Fruit fly (Drosophila melanogaster): ENCODE measurements around the gene Trp1.
A peak's percentile ranks its signal among the peaks of the same experiment; 100 is the strongest.

Trp1 gene

DNA sequence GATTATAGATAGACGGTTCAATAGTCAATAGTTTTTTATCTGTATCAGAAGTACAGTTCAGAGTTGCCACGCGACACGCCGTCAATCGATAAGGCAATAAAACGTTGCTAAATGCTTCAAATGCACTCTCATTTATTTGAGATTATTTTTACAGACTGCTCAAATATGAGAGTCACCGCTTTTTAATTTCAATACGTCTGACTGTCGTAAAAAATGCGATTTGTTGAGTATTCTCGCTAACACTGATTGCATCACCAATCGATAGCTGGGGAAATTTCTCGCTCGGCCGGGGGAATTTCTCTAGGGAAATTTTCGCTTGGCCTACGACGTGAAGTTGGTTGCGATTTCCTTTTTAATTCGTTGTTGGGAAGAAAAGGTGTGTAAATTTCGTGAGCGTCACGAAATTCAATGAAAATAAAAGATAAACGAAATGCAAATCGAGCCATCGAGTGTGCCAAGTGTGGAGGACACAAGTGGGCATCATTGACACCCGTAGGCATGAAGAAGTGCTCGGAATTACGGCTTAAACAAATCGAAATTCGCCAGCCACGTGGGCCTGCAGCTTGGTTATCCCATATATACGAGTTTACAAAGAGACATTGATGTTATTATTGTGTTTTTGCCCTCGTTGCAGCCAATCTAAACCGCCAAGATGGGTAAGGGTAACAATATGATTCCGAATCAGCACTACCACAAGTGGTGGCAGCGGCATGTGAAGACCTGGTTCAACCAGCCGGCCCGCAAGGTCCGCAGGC lies 42.0 kb upstream of the Trp1 start, which contains the start of the genes Dref and RpL13 (continued):
- TF ChIP-seq CG6765 (GFP tag; optimal IDR thresholded peaks at IDR 0.05) = peak; percentile 98
- peak; percentile 64 for TF ChIP-seq Bdp1 (GFP tag; optimal IDR thresholded peaks at IDR 0.05)
- TF ChIP-seq Hmr (GFP tag; optimal IDR thresholded peaks at IDR 0.05) = peak; percentile 96
- peak; percentile 52 for TF ChIP-seq esg (GFP tag; conservative IDR thresholded peaks at IDR 0.05)
- peak; percentile 59; the same call in 1 of the 2 replicates for TF ChIP-seq lmd (GFP tag; IDR thresholded peaks at IDR 0.05)
- TF ChIP-seq CG8765 (GFP tag; IDR thresholded peaks at IDR 0.05) = peak; percentile 61; the same call in 1 of the 2 replicates
- TF ChIP-seq hth (optimal IDR thresholded peaks at IDR 0.05) = no peak
- peak; percentile 85 for TF ChIP-seq CG17359 (tag; optimal IDR thresholded peaks at IDR 0.05)
- TF ChIP-seq Ets97D (GFP tag; optimal IDR thresholded peaks at IDR 0.05) = peak; percentile 99
- peak; percentile 81 for TF ChIP-seq vnd (GFP tag; IDR thresholded peaks at IDR 0.05; ENCODE audit: partially characterized antibody)
- TF ChIP-seq slou (GFP tag; optimal IDR thresholded peaks at IDR 0.05) = peak; percentile 21
- peak; percentile 87 for TF ChIP-seq CG12219 (GFP tag; optimal IDR thresholded peaks at IDR 0.05)
- peak; percentile 85; the same call in 2 of the 3 replicates for TF ChIP-seq sr (GFP tag; IDR thresholded peaks at IDR 0.05)
- peak; percentile 53 for TF ChIP-seq CG17802 (tag; optimal IDR thresholded peaks at IDR 0.05)
- TF ChIP-seq CG12071 (GFP tag; optimal IDR thresholded peaks at IDR 0.05) = peak; percentile 94
- TF ChIP-seq CG18599 (GFP tag; optimal IDR thresholded peaks at IDR 0.05) = peak; percentile 92
- TF ChIP-seq crc (GFP tag; optimal IDR thresholded peaks at IDR 0.05) = peak; percentile 80
- peak; percentile 85 for TF ChIP-seq Antp (GFP tag; optimal IDR thresholded peaks at IDR 0.05)
- peak; percentile 93 for TF ChIP-seq CG6813 (GFP tag; optimal IDR thresholded peaks at IDR 0.05)
- TF ChIP-seq Mrtf (GFP tag; IDR thresholded peaks at IDR 0.05) = peak; percentile 52; the same call in 1 of the 3 replicates
- TF ChIP-seq fd3F (GFP tag; optimal IDR thresholded peaks at IDR 0.05) = peak; percentile 74
- 0 out of 3 replicates have a peak, but pooled peaks have one; percentile 11 for TF ChIP-seq CG11560 (tag; IDR thresholded peaks at IDR 0.05)
- TF ChIP-seq CG4424 (GFP tag; optimal IDR thresholded peaks at IDR 0.05) = peak; percentile 75
- TF ChIP-seq zen (tag; optimal IDR thresholded peaks at IDR 0.05) = peak; percentile 67
- peak; percentile 90 for TF ChIP-seq sug (tag; optimal IDR thresholded peaks at IDR 0.05)
- TF ChIP-seq unpg (GFP tag; optimal IDR thresholded peaks at IDR 0.05) = peak; percentile 82
- TF ChIP-seq hkb (optimal IDR thresholded peaks at IDR 0.05) = no peak
- peak; percentile 89 for TF ChIP-seq hkb (GFP tag; IDR thresholded peaks at IDR 0.05)
- peak; percentile 86 for TF ChIP-seq CG17829 (tag; optimal IDR thresholded peaks at IDR 0.05)
- TF ChIP-seq phol (tag; optimal IDR thresholded peaks at IDR 0.05) = peak; percentile 74
- peak; percentile 96 for TF ChIP-seq dm (GFP tag; optimal IDR thresholded peaks at IDR 0.05)
- TF ChIP-seq chif (GFP tag; optimal IDR thresholded peaks at IDR 0.05) = peak; percentile 67 to 85
- TF ChIP-seq toy (GFP tag; IDR thresholded peaks at IDR 0.05) = peak; percentile 60; the same call in 1 of the 2 replicates
- TF ChIP-seq CG11695 (GFP tag; IDR thresholded peaks at IDR 0.05) = peak; percentile 59; the same call in 1 of the 3 replicates
- TF ChIP-seq CG12236 (GFP tag; optimal IDR thresholded peaks at IDR 0.05) = peak; percentile 86
- peak; percentile 86 for TF ChIP-seq CG2678 (tag; optimal IDR thresholded peaks at IDR 0.05)
- TF ChIP-seq CG8290 (GFP tag; optimal IDR thresholded peaks at IDR 0.05) = peak; percentile 67
- peak; percentile 87 to 92 for TF ChIP-seq CG8290 (tag; optimal IDR thresholded peaks at IDR 0.05)
- TF ChIP-seq CG34224 (GFP tag; IDR thresholded peaks at IDR 0.05; ENCODE audit: partially characterized antibody) = peak; percentile 82
- TF ChIP-seq bigmax (GFP tag; optimal IDR thresholded peaks at IDR 0.05) = peak; percentile 83
- peak; percentile 94 for TF ChIP-seq CG13775 (GFP tag; optimal IDR thresholded peaks at IDR 0.05)
- peak; percentile 72 for TF ChIP-seq Nf-YA (GFP tag; IDR thresholded peaks at IDR 0.05)
- peak; percentile 84 for TF ChIP-seq salm (tag; optimal IDR thresholded peaks at IDR 0.05)
- TF ChIP-seq Hr51 (GFP tag; optimal IDR thresholded peaks at IDR 0.05) = peak; percentile 81 to 88
- TF ChIP-seq Abd-B (GFP tag; optimal IDR thresholded peaks at IDR 0.05) = peak; percentile 74
- TF ChIP-seq bbx (GFP tag; IDR thresholded peaks at IDR 0.05; ENCODE audit: partially characterized antibody) = peak; percentile 68
- TF ChIP-seq sens (GFP tag) = peak; percentile 97
- no peak for TF ChIP-seq ato (GFP tag; IDR thresholded peaks at IDR 0.05; ENCODE audit: partially characterized antibody)
- peak; percentile 75 for TF ChIP-seq Awh (GFP tag; IDR thresholded peaks at IDR 0.05)
